Worm (Caenorhabditis elegans) whole organism, early embryonic: ENCODE results near the gene cest-24.

ENCODE experiments used
- B0310.2 ChIP-seq: sonication (generic microtip); optimal IDR thresholded peaks from 2 replicates; lab custom pipeline; 2016; ENCODE audit warnings: mild to moderate bottlenecking, missing genetic modification characterization, missing compliant biosample characterization
- F13C5.2 ChIP-seq: sonication (generic microtip); optimal IDR thresholded peaks from 2 replicates; lab custom pipeline; 2017; ENCODE audit warnings: mild to moderate bottlenecking, missing genetic modification characterization, inconsistent platforms, missing compliant biosample characterization
- aly-1 ChIP-seq: sonication (generic microtip); optimal IDR thresholded peaks from 2 replicates; lab custom pipeline; 2016; ENCODE audit warnings: missing genetic modification characterization, missing compliant biosample characterization
- ama-1 ChIP-seq: fragments of 150-350 bp; optimal IDR thresholded peaks from 2 replicates; lab custom pipeline; 2014
- ceh-13 ChIP-seq: fragments of 200-800 bp; sonication (Bioruptor generic); optimal IDR thresholded peaks from 2 replicates; lab custom pipeline; 2018; ENCODE audit warnings: mild to moderate bottlenecking, missing genetic modification characterization, missing compliant biosample characterization
- ceh-36 ChIP-seq: sonication (generic microtip); optimal IDR thresholded peaks from 2 replicates; lab custom pipeline; 2016; ENCODE audit warnings: missing genetic modification characterization, inconsistent platforms, missing compliant biosample characterization
- ets-7 ChIP-seq: sonication (generic microtip); optimal IDR thresholded peaks from 2 replicates; lab custom pipeline; 2016; ENCODE audit warnings: missing genotype, missing genetic modification characterization, missing compliant biosample characterization
- flt-1 ChIP-seq: fragments of 200-800 bp; sonication (Bioruptor generic); IDR thresholded peaks from 2 replicates; pipeline ENCODE4 v1.3.6; 2022; ENCODE audit warnings: missing genetic modification characterization, missing compliant biosample characterization
- hmbx-1 ChIP-seq: sonication (generic microtip); optimal IDR thresholded peaks from 2 replicates; lab custom pipeline; 2016; ENCODE audit warnings: mild to moderate bottlenecking, missing genetic modification characterization, missing compliant biosample characterization
- hmg-4 ChIP-seq: fragments of 200-800 bp; sonication (Bioruptor generic); optimal IDR thresholded peaks from 2 replicates; lab custom pipeline; 2018; ENCODE audit warnings: mild to moderate bottlenecking, missing genetic modification characterization, missing compliant biosample characterization
- hnd-1 ChIP-seq: sonication (generic microtip); optimal IDR thresholded peaks from 2 replicates; lab custom pipeline; 2016; ENCODE audit warnings: missing genetic modification characterization, missing compliant biosample characterization
- pes-1 ChIP-seq: fragments of 200-800 bp; sonication (Bioruptor generic); IDR thresholded peaks from 2 replicates; pipeline ENCODE4 v1.3.6; 2022; ENCODE audit warnings: missing genetic modification reagents, missing genetic modification characterization, missing compliant biosample characterization
- scrt-1 ChIP-seq: fragments of 200-800 bp; sonication (Bioruptor generic); IDR thresholded peaks from 2 replicates; pipeline ENCODE4 v1.3.6; 2022; ENCODE audit warnings: missing genetic modification characterization, missing compliant biosample characterization
- sea-1 ChIP-seq: fragments of 200-800 bp; sonication (Bioruptor generic); conservative IDR thresholded peaks from 2 replicates; pipeline ENCODE4 v1.3.6; 2022; ENCODE audit warnings: missing genetic modification characterization, missing compliant biosample characterization
- tbx-11 ChIP-seq: fragments of 200-800 bp; sonication (Bioruptor generic); IDR thresholded peaks from 2 replicates; pipeline ENCODE4 v1.3.6; 2022; ENCODE audit warnings: missing genetic modification characterization, missing compliant biosample characterization
- tbx-37 ChIP-seq: fragments of 200-800 bp; sonication (Bioruptor generic); conservative IDR thresholded peaks from 2 replicates; pipeline ENCODE4 v1.3.6; 2022; ENCODE audit warnings: missing genetic modification reagents, missing genetic modification characterization, missing compliant biosample characterization
- tra-4 ChIP-seq: sonication (generic microtip); optimal IDR thresholded peaks from 2 replicates; lab custom pipeline; 2017; ENCODE audit warnings: missing genetic modification characterization, missing compliant biosample characterization

cest-24 gene

ce11 chrV:6281175-6281574 is 35.6 kb upstream of the cest-24 start, which contains the start of the genes K12B6.4 and spe-49:
K12B6.4 (minus strand) TSS chrV:6281275.
spe-49 (plus strand) TSS chrV:6281359.
- TF ChIP-seq hmg-4: no peak
- TF ChIP-seq ceh-36: no peak
- TF ChIP-seq hmbx-1 (tag; lab: Kevin White, UChicago): no peak
- TF ChIP-seq aly-1: no peak

- no peak for TF ChIP-seq F13C5.2 (tag; lab: Kevin White, UChicago)
- no peak for TF ChIP-seq aly-1
- TF ChIP-seq sea-1 (GFP tag; lab: Robert Waterston, UW): no peak
- no peak for TF ChIP-seq tbx-37 (GFP tag; lab: Robert Waterston, UW)
- TF ChIP-seq B0310.2 (tag; lab: Kevin White, UChicago): no peak
- no peak for TF ChIP-seq scrt-1 (GFP tag; lab: Robert Waterston, UW)
These were observed 30.4 kb upstream of the cest-24 start, which contains the start of gene srn-1 for ce11 chrV:6286343-6286742. srn-1 (minus strand) TSS chrV:6286443.

DNA sequence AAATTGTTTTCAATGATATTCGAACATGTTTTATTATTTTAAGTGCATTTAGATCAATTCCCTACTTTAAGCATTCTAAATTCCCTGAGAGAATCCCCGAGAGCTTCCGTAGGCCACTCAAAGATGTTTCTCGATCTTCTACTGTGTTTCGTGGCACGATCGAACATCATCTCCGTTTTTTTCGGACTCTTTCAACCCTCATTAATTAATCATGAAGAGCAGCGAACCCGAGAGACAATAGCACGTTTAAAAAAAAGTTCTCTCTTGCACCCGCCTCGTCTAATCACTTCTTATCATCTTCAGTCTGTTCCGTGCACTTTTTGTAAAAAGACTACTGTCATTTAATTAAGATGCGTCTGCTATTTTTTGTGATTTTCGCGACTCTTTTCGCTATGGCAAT is 28.1 kb upstream of the cest-24 start, which contains the start of gene K12B6.11:
TSS of gene K12B6.11 (plus strand) at position 301 of the 400 bp plus-strand sequence.
- TF ChIP-seq pes-1 (GFP tag; lab: Robert Waterston, UW) (no peak), tra-4 (tag; lab: Kevin White, UChicago) (no peak), aly-1 (no peak), ama-1 (lab: Kevin White, UChicago) (no peak), hnd-1 (no peak), tbx-11 (GFP tag; lab: Robert Waterston, UW) (no peak), ceh-13 (GFP tag; lab: Kevin White, UChicago) (no peak), sea-1 (GFP tag; lab: Robert Waterston, UW) (no peak), tbx-37 (GFP tag; lab: Robert Waterston, UW) (no peak), F13C5.2 (tag; lab: Kevin White, UChicago) (no peak), ets-7 (tag; lab: Kevin White, UChicago) (no peak), hmbx-1 (tag; lab: Kevin White, UChicago) (no peak), scrt-1 (GFP tag; lab: Robert Waterston, UW) (no peak), hmg-4 (no peak)

- TF ChIP-seq hmg-4 (no peak), ceh-36 (no peak), ets-7 (tag; lab: Kevin White, UChicago) (no peak), pes-1 (GFP tag; lab: Robert Waterston, UW) (no peak)
These were observed 25.4 kb upstream of the cest-24 start for ce11 chrV:6291301-6291700.

DNA sequence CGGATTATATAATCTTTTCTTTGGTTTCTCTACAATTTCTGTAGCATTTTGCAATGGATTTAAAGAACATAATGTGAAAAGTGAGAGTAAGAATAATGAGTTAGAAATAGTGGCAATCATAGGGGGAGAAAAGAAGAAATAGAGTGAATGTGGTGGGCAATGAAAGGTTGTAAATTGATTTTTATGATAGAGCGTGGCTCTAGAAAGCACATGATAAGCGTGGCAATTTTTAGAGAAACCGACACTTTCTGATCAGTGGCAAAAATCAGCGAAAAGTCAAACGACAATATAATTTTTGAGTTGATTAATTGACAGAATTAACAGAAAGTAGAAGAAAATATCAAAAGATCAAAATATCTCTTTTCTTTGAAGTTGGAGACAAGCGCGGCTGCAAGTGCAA is 24.3 kb upstream of the cest-24 start, which contains the start of gene K12B6.9:
TSS of gene K12B6.9 (minus strand) at position 266 of the 400 bp plus-strand sequence.
- TF ChIP-seq ceh-13 (GFP tag; lab: Kevin White, UChicago): no peak
- TF ChIP-seq tbx-11 (GFP tag; lab: Robert Waterston, UW): no peak
- no peak for TF ChIP-seq ets-7 (tag; lab: Kevin White, UChicago)
- no peak for TF ChIP-seq scrt-1 (GFP tag; lab: Robert Waterston, UW)
- no peak for TF ChIP-seq ceh-36
- TF ChIP-seq F13C5.2 (tag; lab: Kevin White, UChicago): no peak
- no peak for TF ChIP-seq hnd-1
- TF ChIP-seq hmbx-1 (tag; lab: Kevin White, UChicago): no peak
- no peak for TF ChIP-seq tbx-37 (GFP tag; lab: Robert Waterston, UW)
- TF ChIP-seq hmg-4: no peak
- no peak for TF ChIP-seq pes-1 (GFP tag; lab: Robert Waterston, UW)
- TF ChIP-seq ama-1 (lab: Kevin White, UChicago): no peak
- no peak for TF ChIP-seq flt-1
- no peak for TF ChIP-seq tra-4 (tag; lab: Kevin White, UChicago)
- no peak for TF ChIP-seq aly-1
- TF ChIP-seq sea-1 (GFP tag; lab: Robert Waterston, UW): no peak
- no peak for TF ChIP-seq B0310.2 (tag; lab: Kevin White, UChicago)

- TF ChIP-seq pes-1 (GFP tag; lab: Robert Waterston, UW): peak; percentile 59; the same call in 1 of the 2 replicates
These were observed 20.2 kb upstream of the cest-24 start for ce11 chrV:6296536-6296935.

DNA sequence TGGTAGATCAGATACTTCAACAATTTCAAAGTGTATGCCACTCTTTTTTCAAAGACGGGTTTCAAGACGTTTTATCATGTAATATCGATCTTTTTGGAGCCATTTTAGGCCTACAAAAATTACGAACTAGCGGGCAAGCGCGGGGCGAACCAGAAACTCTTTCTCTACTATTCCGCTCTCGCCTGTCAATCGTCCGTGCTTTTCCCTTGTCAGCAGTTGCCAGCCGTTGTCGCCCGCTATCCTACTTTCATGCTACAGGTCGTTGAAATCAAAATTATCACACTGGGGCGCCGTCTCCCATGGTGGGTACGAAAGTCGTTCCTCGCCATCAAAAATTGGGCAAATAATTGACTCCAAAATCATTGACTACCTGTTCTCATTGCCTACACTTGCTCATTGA is 15.7 kb upstream of the cest-24 start:
- TF ChIP-seq ceh-36 (no peak), F13C5.2 (tag; lab: Kevin White, UChicago) (no peak), hnd-1 (no peak), tra-4 (tag; lab: Kevin White, UChicago) (no peak), pes-1 (GFP tag; lab: Robert Waterston, UW) (no peak), B0310.2 (tag; lab: Kevin White, UChicago) (no peak), ama-1 (lab: Kevin White, UChicago) (no peak), sea-1 (GFP tag; lab: Robert Waterston, UW) (no peak)

DNA sequence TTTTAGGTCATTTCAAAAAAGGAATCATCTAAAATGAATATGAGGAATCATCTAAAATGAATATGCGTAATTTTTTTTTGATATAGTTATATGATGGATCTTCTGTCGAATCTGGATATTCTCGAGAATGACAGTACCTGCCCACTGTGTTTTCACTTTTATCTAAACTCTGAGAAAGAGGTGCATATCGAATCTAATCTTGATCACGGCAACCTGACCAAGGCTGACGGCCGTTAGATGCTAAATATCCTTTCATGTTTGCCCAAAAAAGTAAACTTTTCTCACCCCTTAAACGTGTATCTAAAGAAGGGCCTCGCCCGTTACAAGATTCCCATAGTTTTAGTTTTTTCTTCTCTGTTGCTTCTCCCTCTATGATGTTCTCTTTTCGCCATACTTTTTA is 14.3 kb upstream of the cest-24 start:
- TF ChIP-seq pes-1 (GFP tag; lab: Robert Waterston, UW): no peak
- no peak for TF ChIP-seq ama-1 (lab: Kevin White, UChicago)
- no peak for TF ChIP-seq tbx-11 (GFP tag; lab: Robert Waterston, UW)
- TF ChIP-seq tra-4 (tag; lab: Kevin White, UChicago): no peak
- TF ChIP-seq flt-1: no peak
- TF ChIP-seq B0310.2 (tag; lab: Kevin White, UChicago): no peak

DNA sequence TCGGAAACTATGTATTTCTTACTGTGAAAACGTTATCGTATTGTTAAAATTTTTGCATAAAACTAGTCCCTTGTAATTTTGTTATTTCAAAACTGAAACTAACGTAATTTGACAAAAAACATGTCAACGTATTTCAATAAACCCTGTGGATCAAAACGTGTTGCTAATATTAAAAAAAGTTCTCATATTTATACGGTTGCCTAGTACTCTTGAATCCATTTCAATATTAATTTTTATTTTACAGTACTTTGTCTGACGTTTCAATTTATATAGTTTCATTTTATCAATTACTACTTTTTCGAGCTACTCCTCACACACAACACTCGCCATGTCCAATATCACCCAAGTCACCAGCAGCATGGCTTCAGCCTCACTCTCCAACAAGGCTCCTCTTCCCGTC is 13.3 kb upstream of the cest-24 start, which contains the start of gene sago-1:
TSS of gene sago-1 (plus strand) at position 301 of the 400 bp plus-strand sequence.
- TF ChIP-seq tra-4 (tag; lab: Kevin White, UChicago): no peak
- no peak for TF ChIP-seq flt-1
- TF ChIP-seq pes-1 (GFP tag; lab: Robert Waterston, UW): no peak
- TF ChIP-seq aly-1: no peak
- no peak for TF ChIP-seq ceh-13 (GFP tag; lab: Kevin White, UChicago)
- TF ChIP-seq tbx-37 (GFP tag; lab: Robert Waterston, UW): no peak
- TF ChIP-seq ets-7 (tag; lab: Kevin White, UChicago): no peak
- TF ChIP-seq hnd-1: no peak
- TF ChIP-seq sea-1 (GFP tag; lab: Robert Waterston, UW): no peak
- TF ChIP-seq ama-1 (lab: Kevin White, UChicago): no peak
- TF ChIP-seq hmbx-1 (tag; lab: Kevin White, UChicago): no peak
- no peak for TF ChIP-seq F13C5.2 (tag; lab: Kevin White, UChicago)
- no peak for TF ChIP-seq hmg-4
- TF ChIP-seq tbx-11 (GFP tag; lab: Robert Waterston, UW): no peak
- no peak for TF ChIP-seq ceh-36
- TF ChIP-seq scrt-1 (GFP tag; lab: Robert Waterston, UW): no peak
- TF ChIP-seq B0310.2 (tag; lab: Kevin White, UChicago): no peak
